Fruit fly (Drosophila melanogaster): ENCODE measurements around the gene Cpr67Fa1.

Cpr67Fa1 gene

DNA sequence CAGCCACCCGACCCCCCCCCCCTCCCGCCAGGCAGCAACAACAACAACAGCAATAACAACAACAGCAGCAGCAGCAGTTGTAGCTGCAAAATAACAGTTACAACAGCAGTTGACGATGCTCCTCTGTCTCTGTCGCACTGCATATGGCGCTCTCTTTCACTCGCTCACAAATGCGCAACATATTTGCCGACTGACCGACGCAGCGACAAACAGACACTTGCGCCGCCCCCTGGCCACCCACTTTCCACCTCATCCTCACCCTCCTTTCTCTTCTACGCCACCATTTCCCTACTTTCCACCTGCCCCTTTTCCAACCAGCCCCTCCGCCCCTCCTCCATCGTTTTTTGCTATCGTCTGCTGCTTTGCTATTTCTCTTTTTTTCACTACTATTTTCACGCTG lies 35.8 kb upstream of the Cpr67Fa1 start (continued):
- peak; percentile 63; the same call in 2 of the 3 replicates for TF ChIP-seq CG6163 (GFP tag; IDR thresholded peaks at IDR 0.05)
- no peak for TF ChIP-seq CG16779 (tag; optimal IDR thresholded peaks at IDR 0.05)
- TF ChIP-seq CG9139 (GFP tag; optimal IDR thresholded peaks at IDR 0.05), result no peak
- TF ChIP-seq lz (GFP tag; optimal IDR thresholded peaks at IDR 0.05), result no peak
- peak; percentile 2 for TF ChIP-seq CG6808 (GFP tag; optimal IDR thresholded peaks at IDR 0.05)
- no peak for TF ChIP-seq esn (GFP tag; optimal IDR thresholded peaks at IDR 0.05)
- no peak for TF ChIP-seq Eip75B (GFP tag; optimal IDR thresholded peaks at IDR 0.05)
- TF ChIP-seq Hr38 (GFP tag; optimal IDR thresholded peaks at IDR 0.05), result no peak
- TF ChIP-seq achi (GFP tag; optimal IDR thresholded peaks at IDR 0.05), result no peak
- no peak for TF ChIP-seq CG7368 (GFP tag; optimal IDR thresholded peaks at IDR 0.05)
- TF ChIP-seq CG1621 (tag; optimal IDR thresholded peaks at IDR 0.05), result no peak
- no peak for TF ChIP-seq Sox102F (GFP tag; optimal IDR thresholded peaks at IDR 0.05)
- TF ChIP-seq Sox15 (GFP tag; optimal IDR thresholded peaks at IDR 0.05), result no peak
- TF ChIP-seq CG10669 (GFP tag; optimal IDR thresholded peaks at IDR 0.05), result no peak
- TF ChIP-seq CG10631 (GFP tag; optimal IDR thresholded peaks at IDR 0.05), result no peak
- TF ChIP-seq ss (GFP tag; optimal IDR thresholded peaks at IDR 0.05), result no peak
- peak; percentile 51; the same call in 1 of the 2 replicates for TF ChIP-seq Gug (GFP tag; IDR thresholded peaks at IDR 0.05)
- TF ChIP-seq CG3919 (GFP tag; optimal IDR thresholded peaks at IDR 0.05), result no peak
- no peak for TF ChIP-seq CG34406 (GFP tag; optimal IDR thresholded peaks at IDR 0.05)
- TF ChIP-seq fd85E (GFP tag; optimal IDR thresholded peaks at IDR 0.05), result no peak
- TF ChIP-seq topi (GFP tag; optimal IDR thresholded peaks at IDR 0.05), result no peak
- TF ChIP-seq Ets21C (GFP tag; optimal IDR thresholded peaks at IDR 0.05), result no peak
- TF ChIP-seq Eip78C (GFP tag), result no peak

DNA sequence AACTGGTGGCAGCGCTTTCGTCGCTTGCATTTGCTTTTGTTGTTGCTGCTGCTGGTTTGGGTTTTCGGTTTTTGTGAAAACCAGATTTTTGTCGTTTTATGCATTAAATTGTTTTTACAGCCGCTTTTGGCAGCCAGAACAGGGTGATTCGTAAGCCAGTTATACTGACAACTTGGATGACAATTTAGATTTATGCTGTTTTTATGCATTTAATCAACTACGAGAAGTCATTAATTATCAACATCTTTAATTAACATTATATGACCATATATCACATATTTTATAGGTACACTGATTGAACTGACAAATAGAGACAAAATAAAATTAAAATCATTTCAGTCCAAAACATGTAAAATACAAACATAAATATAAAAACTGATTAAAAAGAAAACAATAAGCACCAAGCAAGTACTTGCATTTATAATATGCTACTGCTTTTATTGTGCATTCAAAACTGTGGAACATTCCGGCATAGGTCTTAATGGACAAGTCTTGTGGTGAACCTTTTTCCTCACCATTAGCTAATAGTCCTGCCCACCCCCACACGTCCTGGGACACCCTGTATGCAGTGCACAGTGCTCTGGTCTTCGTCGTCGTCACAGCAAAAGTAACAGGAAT lies 34.9 kb upstream of the Cpr67Fa1 start:
- TF ChIP-seq CG11762 (GFP tag; optimal IDR thresholded peaks at IDR 0.05; ENCODE audit: insufficient read depth) (peak; percentile 83), Hr39 (GFP tag; optimal IDR thresholded peaks at IDR 0.05) (peak; percentile 92), Ets96B (tag; optimal IDR thresholded peaks at IDR 0.05) (peak; percentile 86), CG10631 (GFP tag; optimal IDR thresholded peaks at IDR 0.05) (peak; percentile 92), CG6792 (GFP tag; optimal IDR thresholded peaks at IDR 0.05) (peak; percentile 85), ss (GFP tag; optimal IDR thresholded peaks at IDR 0.05) (peak; percentile 82 to 88), Eip75B (GFP tag; optimal IDR thresholded peaks at IDR 0.05) (peak; percentile 90), CG6808 (GFP tag; optimal IDR thresholded peaks at IDR 0.05) (peak; percentile 91), CG3919 (GFP tag; optimal IDR thresholded peaks at IDR 0.05) (peak; percentile 85), CG16779 (tag; optimal IDR thresholded peaks at IDR 0.05) (peak; percentile 77), Smox (GFP tag; optimal IDR thresholded peaks at IDR 0.05) (peak; percentile 93), CG31627 (GFP tag; optimal IDR thresholded peaks at IDR 0.05) (peak; percentile 91), Ets21C (GFP tag; optimal IDR thresholded peaks at IDR 0.05) (peak; percentile 85), CG1621 (tag; optimal IDR thresholded peaks at IDR 0.05) (peak; percentile 66), CG8319 (GFP tag; optimal IDR thresholded peaks at IDR 0.05) (peak; percentile 84), acj6 (GFP tag; optimal IDR thresholded peaks at IDR 0.05) (peak; percentile 91), CG6163 (GFP tag; IDR thresholded peaks at IDR 0.05) (peak; percentile 78; the same call in 1 of the 3 replicates), Eip93F (GFP tag; optimal IDR thresholded peaks at IDR 0.05) (peak; percentile 86), fd85E (GFP tag; optimal IDR thresholded peaks at IDR 0.05) (peak; percentile 71), CG11294 (GFP tag; IDR thresholded peaks at IDR 0.05) (peak; percentile 28), CG4318 (GFP tag; optimal IDR thresholded peaks at IDR 0.05) (peak; percentile 93), vri (GFP tag; optimal IDR thresholded peaks at IDR 0.05) (peak; percentile 70), Gug (GFP tag; IDR thresholded peaks at IDR 0.05) (no peak; the same call in 1 of the 2 replicates), CG8119 (GFP tag; IDR thresholded peaks at IDR 0.05) (peak; percentile 81), salr (GFP tag; optimal IDR thresholded peaks at IDR 0.05) (peak; percentile 50 to 96), esn (GFP tag; optimal IDR thresholded peaks at IDR 0.05) (peak; percentile 96), achi (GFP tag; optimal IDR thresholded peaks at IDR 0.05) (peak; percentile 85), Sox102F (GFP tag; optimal IDR thresholded peaks at IDR 0.05) (peak; percentile 85), Sox15 (GFP tag; optimal IDR thresholded peaks at IDR 0.05) (peak; percentile 84), Sox14 (GFP tag; optimal IDR thresholded peaks at IDR 0.05) (peak; percentile 91), Blimp-1 (GFP tag; optimal IDR thresholded peaks at IDR 0.05) (peak; percentile 74), dac (GFP tag; optimal IDR thresholded peaks at IDR 0.05) (peak; percentile 82), spab (GFP tag; optimal IDR thresholded peaks at IDR 0.05) (peak; percentile 92), CG7368 (GFP tag; optimal IDR thresholded peaks at IDR 0.05) (peak; percentile 75), pdm3 (GFP tag; optimal IDR thresholded peaks at IDR 0.05) (peak; percentile 88), topi (GFP tag; optimal IDR thresholded peaks at IDR 0.05) (peak; percentile 93), CG8632 (GFP tag; optimal IDR thresholded peaks at IDR 0.05) (peak; percentile 87), CG3032 (tag; optimal IDR thresholded peaks at IDR 0.05) (peak; percentile 84), eg (GFP tag; IDR thresholded peaks at IDR 0.05) (peak; percentile 73), Eip78C (GFP tag) (peak; percentile 99), CG6854 (GFP tag; optimal IDR thresholded peaks at IDR 0.05) (peak; percentile 26)

Data from whole organism, prepupa.